Fruit fly (Drosophila melanogaster) whole organism, embryonic: Measurements from ENCODE around the gene CG15890.

Source experiments
- Aef1 ChIP-seq: fragments of 200-800 bp; sonication (Bioruptor generic); IDR thresholded peaks from 3 replicates; pipeline ENCODE4 v1.3.6; 2022; ENCODE audit warnings: missing biosample characterization, missing genetic modification characterization
- Antp ChIP-seq: fragments of 200-800 bp; sonication (Bioruptor generic); optimal IDR thresholded peaks from 3 replicates; lab custom pipeline; 2016; ENCODE audit warnings: missing biosample characterization, missing genetic modification characterization
- BtbVII ChIP-seq: fragments of 200-800 bp; sonication (Bioruptor generic); optimal IDR thresholded peaks from 3 replicates; lab custom pipeline; 2017; ENCODE audit warnings: missing biosample characterization, mild to moderate bottlenecking, missing genetic modification characterization
- CG10959 ChIP-seq: fragments of 200-800 bp; sonication (Bioruptor generic); IDR thresholded peaks from 2 replicates; pipeline ENCODE4 v1.3.6; 2022; ENCODE audit warnings: missing biosample characterization, missing genetic modification characterization
- CG12155 ChIP-seq: fragments of 200-800 bp; sonication (Bioruptor generic); optimal IDR thresholded peaks from 3 replicates; lab custom pipeline; 2016; ENCODE audit warnings: missing biosample characterization, missing genetic modification characterization
- CG1233 ChIP-seq: fragments of 200-800 bp; sonication (Bioruptor generic); optimal IDR thresholded peaks from 4 replicates; lab custom pipeline; 2018; ENCODE audit warnings: missing biosample characterization, mild to moderate bottlenecking, missing genetic modification characterization
- CG12391 ChIP-seq: fragments of 200-800 bp; sonication (Bioruptor generic); optimal IDR thresholded peaks from 3 replicates; lab custom pipeline; 2018; ENCODE audit warnings: missing biosample characterization, mild to moderate bottlenecking, missing genetic modification characterization, moderate library complexity
- CG13296 ChIP-seq: fragments of 200-800 bp; sonication (Bioruptor generic); optimal IDR thresholded peaks from 3 replicates; lab custom pipeline; 2018; ENCODE audit warnings: missing biosample characterization, mild to moderate bottlenecking, missing genetic modification characterization
- CG14050 ChIP-seq: fragments of 200-800 bp; sonication (Bioruptor generic); IDR thresholded peaks from 3 replicates; pipeline ENCODE4 v1.3.6; 2022; ENCODE audit warnings: missing biosample characterization, missing genetic modification characterization
- CG14710 ChIP-seq: fragments of 200-800 bp; sonication (Bioruptor generic); optimal IDR thresholded peaks from 3 replicates; lab custom pipeline; 2019; ENCODE audit warnings: missing biosample characterization, mild to moderate bottlenecking, missing genetic modification characterization, moderate library complexity
- CG15269 ChIP-seq: fragments of 200-800 bp; sonication (Bioruptor generic); optimal IDR thresholded peaks from 2 replicates; lab custom pipeline; 2018; ENCODE audit warnings: missing biosample characterization, mild to moderate bottlenecking, missing genetic modification characterization, moderate library complexity
- CG1529 ChIP-seq: fragments of 200-800 bp; sonication (Bioruptor generic); optimal IDR thresholded peaks from 3 replicates; lab custom pipeline; 2018; ENCODE audit warnings: missing biosample characterization, missing genetic modification characterization
- CG15601 ChIP-seq: fragments of 200-800 bp; sonication (Bioruptor generic); optimal IDR thresholded peaks from 3 replicates; lab custom pipeline; 2019; ENCODE audit warnings: missing biosample characterization, mild to moderate bottlenecking, missing genetic modification characterization, moderate library complexity
- CG2116 ChIP-seq: fragments of 200-800 bp; sonication (Bioruptor generic); optimal IDR thresholded peaks from 3 replicates; lab custom pipeline; 2018; ENCODE audit warnings: missing biosample characterization, mild to moderate bottlenecking, missing genetic modification characterization
- CG2120 ChIP-seq: fragments of 200-800 bp; sonication (Bioruptor generic); optimal IDR thresholded peaks from 3 replicates; lab custom pipeline; 2016; ENCODE audit warnings: missing biosample characterization, missing genetic modification characterization
- CG2202 ChIP-seq: fragments of 200-800 bp; sonication (Bioruptor generic); optimal IDR thresholded peaks from 2 replicates; lab custom pipeline; 2018; ENCODE audit warnings: missing biosample characterization, mild to moderate bottlenecking, missing genetic modification characterization
- CG7372 ChIP-seq: fragments of 200-800 bp; sonication (Bioruptor generic); IDR thresholded peaks from 2 replicates; pipeline ENCODE4 v1.3.6; 2022; ENCODE audit warnings: missing biosample characterization, missing genetic modification characterization
- CG7928 ChIP-seq: fragments of 200-800 bp; sonication (Bioruptor generic); optimal IDR thresholded peaks from 2 replicates; lab custom pipeline; 2017; ENCODE audit warnings: missing biosample characterization, mild to moderate bottlenecking, missing genetic modification characterization
- CG8388 ChIP-seq: fragments of 200-800 bp; sonication (Bioruptor generic); optimal IDR thresholded peaks from 2 replicates; lab custom pipeline; 2019; ENCODE audit warnings: missing biosample characterization, mild to moderate bottlenecking, missing genetic modification characterization, moderate library complexity
- CTCF ChIP-seq: fragments of 200-800 bp; sonication (Bioruptor generic); optimal IDR thresholded peaks from 2 replicates; lab custom pipeline; 2017; ENCODE audit warnings: missing biosample characterization, mild to moderate bottlenecking, missing genetic modification characterization, moderate library complexity
- D19A ChIP-seq: fragments of 200-800 bp; optimal IDR thresholded peaks from 3 replicates; lab custom pipeline; 2019; ENCODE audit warnings: missing biosample characterization, mild to moderate bottlenecking, missing genetic modification characterization, moderate library complexity
- HLH54F ChIP-seq: fragments of 200-800 bp; sonication (Bioruptor generic); optimal IDR thresholded peaks from 3 replicates; lab custom pipeline; 2016; ENCODE audit warnings: missing biosample characterization, missing genetic modification characterization
- HmgD ChIP-seq: fragments of 200-800 bp; sonication (Bioruptor generic); optimal IDR thresholded peaks from 3 replicates; lab custom pipeline; 2016; ENCODE audit warnings: missing biosample characterization, missing genetic modification characterization
- Hr3 ChIP-seq: fragments of 200-800 bp; sonication (Bioruptor generic); optimal IDR thresholded peaks from 3 replicates; lab custom pipeline; 2016; ENCODE audit warnings: missing biosample characterization, missing genetic modification characterization
- Hr39 ChIP-seq: fragments of >200 bp; optimal IDR thresholded peaks from 2 replicates; lab custom pipeline; 2017
- Hr78 ChIP-seq, 2 experiments: fragments of 200-800 bp in 1 of 2; fragments of >200 bp in 1 of 2; sonication (Bioruptor generic) in 1 of 2; optimal IDR thresholded peaks; 2 replicates each; lab custom pipeline; 2017 to 2019; ENCODE audit warnings: missing biosample characterization in 2 of 2, missing genetic modification characterization in 2 of 2, mild to moderate bottlenecking in 1 of 2, moderate library complexity in 1 of 2
- Jarid2 ChIP-seq: fragments of 200-800 bp; sonication (Bioruptor generic); optimal IDR thresholded peaks from 3 replicates; lab custom pipeline; 2017; ENCODE audit warnings: mild to moderate bottlenecking, missing biosample characterization, missing genetic modification reagents, missing genetic modification characterization
- MBD-R2 ChIP-seq: fragments of 200-800 bp; sonication (Bioruptor generic); IDR thresholded peaks from 2 replicates; pipeline ENCODE4 v1.3.6; 2022; ENCODE audit warnings: missing biosample characterization, missing genetic modification characterization
- Neu2 ChIP-seq: fragments of 200-800 bp; sonication (Bioruptor generic); optimal IDR thresholded peaks from 3 replicates; lab custom pipeline; 2016; ENCODE audit warnings: missing biosample characterization, missing genetic modification characterization, borderline replicate concordance
- Opbp ChIP-seq: fragments of 200-800 bp; sonication (Bioruptor generic); IDR thresholded peaks from 3 replicates; pipeline ENCODE4 v1.3.6; 2022; ENCODE audit warnings: missing biosample characterization, missing genetic modification characterization; ENCODE audit not compliant: partially characterized antibody
- Ravus ChIP-seq: fragments of 200-800 bp; sonication (Bioruptor generic); IDR thresholded peaks from 2 replicates; pipeline ENCODE4 v1.3.6; 2022; ENCODE audit warnings: missing biosample characterization, missing genetic modification characterization
- Spps ChIP-seq: fragments of 200-800 bp; sonication (Bioruptor generic); optimal IDR thresholded peaks from 2 replicates; lab custom pipeline; 2018; ENCODE audit warnings: missing biosample characterization, mild to moderate bottlenecking, missing genetic modification characterization
- Trl ChIP-seq, 3 experiments: fragments of >200 bp in 2 of 3; fragments of 200-800 bp in 1 of 3; sonication (Bioruptor generic) in 1 of 3; optimal IDR thresholded peaks; 2 replicates in 1 of 3; 3 replicates in 2 of 3; lab custom pipeline; 2016 to 2017; ENCODE audit warnings: missing biosample characterization in 1 of 3, missing genetic modification characterization in 1 of 3
- bbx ChIP-seq: fragments of 200-800 bp; sonication (Bioruptor generic); IDR thresholded peaks from 2 replicates; pipeline ENCODE4 v1.3.6; 2022; ENCODE audit warnings: missing biosample characterization, missing genetic modification characterization; ENCODE audit not compliant: partially characterized antibody
- br ChIP-seq: fragments of >200 bp; optimal IDR thresholded peaks from 2 replicates; lab custom pipeline; 2017
- caup ChIP-seq: fragments of 200-800 bp; sonication (Bioruptor generic); optimal IDR thresholded peaks from 3 replicates; lab custom pipeline; 2017; ENCODE audit warnings: missing biosample characterization, mild to moderate bottlenecking, missing genetic modification characterization, moderate library complexity; ENCODE audit not compliant: severe bottlenecking
- ftz-f1 ChIP-seq: fragments of 200-800 bp; sonication (Bioruptor generic); optimal IDR thresholded peaks from 2 replicates; lab custom pipeline; 2016; ENCODE audit warnings: missing biosample characterization, missing genetic modification characterization
- fu2 ChIP-seq: fragments of 200-800 bp; sonication (Bioruptor generic); optimal IDR thresholded peaks from 2 replicates; lab custom pipeline; 2016; ENCODE audit warnings: missing biosample characterization, missing genetic modification characterization
- gt ChIP-seq: fragments of 200-800 bp; sonication (Bioruptor generic); IDR thresholded peaks from 2 replicates; pipeline ENCODE4 v1.3.6; 2022; ENCODE audit warnings: missing biosample characterization, missing genetic modification characterization
- hkb ChIP-seq, 2 experiments: fragments of 200-800 bp in 1 of 2; fragments of >200 bp in 1 of 2; sonication (Bioruptor generic) in 1 of 2; IDR thresholded peaks in 1 of 2; optimal IDR thresholded peaks in 1 of 2; 2 replicates each; pipeline versions ENCODE4 v1.3.6 to Lab custom; 2017 to 2022; ENCODE audit warnings: missing biosample characterization in 1 of 2, missing genetic modification characterization in 1 of 2
- knrl ChIP-seq: fragments of 200-800 bp; sonication (Bioruptor generic); IDR thresholded peaks from 3 replicates; pipeline ENCODE4 v1.3.6; 2022; ENCODE audit warnings: missing biosample characterization, missing genetic modification characterization; ENCODE audit not compliant: partially characterized antibody
- lab ChIP-seq: fragments of 200-800 bp; sonication (Bioruptor generic); optimal IDR thresholded peaks from 3 replicates; lab custom pipeline; 2017; ENCODE audit warnings: missing biosample characterization, missing genetic modification characterization, mild to moderate bottlenecking, moderate library complexity, missing genetic modification reagents
- mam ChIP-seq: fragments of 200-800 bp; sonication (Bioruptor generic); optimal IDR thresholded peaks from 3 replicates; lab custom pipeline; 2016; ENCODE audit warnings: missing biosample characterization, missing genetic modification characterization
- onecut ChIP-seq: fragments of 200-800 bp; sonication (Bioruptor generic); IDR thresholded peaks from 2 replicates; pipeline ENCODE4 v1.3.6; 2022; ENCODE audit warnings: missing biosample characterization, missing genetic modification characterization
- pnt ChIP-seq: fragments of 200-800 bp; sonication (Bioruptor generic); optimal IDR thresholded peaks from 3 replicates; lab custom pipeline; 2016; ENCODE audit warnings: missing biosample characterization, missing genetic modification characterization
- tin ChIP-seq: fragments of 200-800 bp; sonication (Bioruptor generic); optimal IDR thresholded peaks from 3 replicates; lab custom pipeline; 2016; ENCODE audit warnings: missing biosample characterization, missing genetic modification characterization
- tio ChIP-seq: fragments of 200-800 bp; sonication (Bioruptor generic); optimal IDR thresholded peaks from 2 replicates; lab custom pipeline; 2017; ENCODE audit warnings: missing biosample characterization, missing genetic modification characterization, inconsistent platforms
- trh ChIP-seq: fragments of 200-800 bp; sonication (Bioruptor generic); optimal IDR thresholded peaks from 2 replicates; lab custom pipeline; 2016; ENCODE audit warnings: missing biosample characterization, missing genetic modification characterization
- ttk ChIP-seq: fragments of 200-800 bp; sonication (Bioruptor generic); IDR thresholded peaks from 2 replicates; pipeline ENCODE4 v2.1.2; 2022; ENCODE audit warnings: missing biosample characterization, missing genetic modification characterization
- zen ChIP-seq: fragments of 200-800 bp; sonication (Bioruptor generic); optimal IDR thresholded peaks from 3 replicates; lab custom pipeline; 2018; ENCODE audit warnings: missing biosample characterization, mild to moderate bottlenecking, missing genetic modification characterization, moderate library complexity

Gene CG15890

DNA sequence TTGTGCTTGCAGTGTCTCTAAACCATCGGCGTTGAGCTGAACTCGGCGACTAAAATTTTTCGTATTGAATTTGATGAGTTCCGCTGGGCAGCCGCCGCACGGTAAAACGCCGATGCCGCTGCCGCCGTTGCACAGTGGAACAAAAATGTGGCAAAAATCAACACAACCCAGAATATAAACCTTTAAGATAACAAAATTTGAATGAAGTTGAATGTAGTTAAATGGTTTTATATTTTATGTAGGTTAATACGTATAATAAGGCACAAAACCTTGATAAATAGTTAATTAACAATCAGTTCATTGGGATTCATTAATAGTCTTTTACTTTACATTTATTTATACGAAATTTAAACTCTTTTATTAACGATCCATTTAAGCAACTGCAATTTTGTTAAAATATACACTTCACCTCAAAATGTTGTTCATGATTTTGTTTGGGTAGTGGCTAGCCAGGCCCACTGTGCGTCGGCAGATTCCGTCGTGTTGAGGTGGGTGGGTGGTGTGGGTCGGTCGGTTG, at the start of gene CG15890:
CG15890 (minus strand) TSS at position 51 of the 517 bp plus-strand sequence.
- TF ChIP-seq CG2202 (tag; lab: Kevin White, UChicago), result no peak
- no peak for TF ChIP-seq Hr39
- peak; percentile 35 for TF ChIP-seq tin (GFP tag; lab: Kevin White, UChicago)
- TF ChIP-seq HmgD (GFP tag; lab: Kevin White, UChicago), result no peak
- peak; percentile 4 for TF ChIP-seq CG12155 (GFP tag; lab: Kevin White, UChicago)
- peak; percentile 42 for TF ChIP-seq CG14710 (tag; lab: Kevin White, UChicago)
- TF ChIP-seq HLH54F (GFP tag; lab: Kevin White, UChicago), result peak; percentile 21
- peak; percentile 65 for TF ChIP-seq CG8388 (GFP tag; lab: Kevin White, UChicago)
- peak; percentile 72 for TF ChIP-seq lab (GFP tag; lab: Kevin White, UChicago)
- TF ChIP-seq trh (GFP tag; lab: Kevin White, UChicago), result no peak
- TF ChIP-seq tio (GFP tag; lab: Kevin White, UChicago), result peak; percentile 39
- TF ChIP-seq br (lab: Kevin White, UChicago), result no peak
- peak; percentile 17 for TF ChIP-seq CTCF (GFP tag; lab: Kevin White, UChicago)
- TF ChIP-seq pnt (GFP tag; lab: Kevin White, UChicago), result peak; percentile 9
- no peak for TF ChIP-seq bbx (GFP tag; lab: Robert Waterston, UW)
- no peak for TF ChIP-seq Hr78 (GFP tag; optimal IDR thresholded peaks at IDR 0.05; lab: Kevin White, UChicago)
- TF ChIP-seq Opbp (GFP tag; lab: Robert Waterston, UW), result no peak
- TF ChIP-seq Jarid2 (GFP tag; lab: Kevin White, UChicago), result peak; percentile 11
- TF ChIP-seq CG14050 (GFP tag; lab: Robert Waterston, UW), result no peak
- TF ChIP-seq MBD-R2 (GFP tag; lab: Robert Waterston, UW), result no peak
- peak; percentile 73 for TF ChIP-seq CG15269 (tag; lab: Kevin White, UChicago)
- TF ChIP-seq Spps (tag; lab: Kevin White, UChicago), result peak; percentile 2
- TF ChIP-seq CG15601 (tag; lab: Kevin White, UChicago), result peak; percentile 14
- peak; percentile 50 for TF ChIP-seq Hr3
- peak; percentile 42; the same call in 1 of the 2 replicates for TF ChIP-seq ttk
- peak; percentile 68 for TF ChIP-seq CG12391
- no peak for TF ChIP-seq ftz-f1 (GFP tag; lab: Kevin White, UChicago)
- TF ChIP-seq CG2116 (GFP tag; lab: Kevin White, UChicago), result peak; percentile 0
- peak; percentile 45 for TF ChIP-seq caup (GFP tag; lab: Kevin White, UChicago)
- no peak for TF ChIP-seq Neu2 (GFP tag; lab: Kevin White, UChicago)
- TF ChIP-seq BtbVII (GFP tag; lab: Kevin White, UChicago), result peak; percentile 64
- peak; percentile 43 for TF ChIP-seq CG13296 (GFP tag; lab: Kevin White, UChicago)
- peak; percentile 60 for TF ChIP-seq D19A
- TF ChIP-seq CG2120 (GFP tag; lab: Kevin White, UChicago), result peak; percentile 51
- TF ChIP-seq CG7372 (GFP tag; lab: Robert Waterston, UW), result peak; percentile 18; the same call in 1 of the 2 replicates
- TF ChIP-seq Aef1, result no peak
- peak; percentile 48 for TF ChIP-seq zen (tag; lab: Kevin White, UChicago)
- no peak for TF ChIP-seq mam (GFP tag; lab: Kevin White, UChicago)
- TF ChIP-seq CG10959 (GFP tag; lab: Robert Waterston, UW), result no peak
- TF ChIP-seq fu2 (GFP tag; lab: Kevin White, UChicago), result peak; percentile 28
- peak; percentile 59 for TF ChIP-seq CG1529 (GFP tag; lab: Kevin White, UChicago)
- 0 out of 2 replicates have a peak, but pooled peaks have one; percentile 11 for TF ChIP-seq onecut
- TF ChIP-seq CG7928 (GFP tag; lab: Kevin White, UChicago), result no peak
- no peak for TF ChIP-seq gt (GFP tag; lab: Robert Waterston, UW)
- peak; percentile 21 for TF ChIP-seq CG1233 (GFP tag; lab: Kevin White, UChicago)
- no peak for TF ChIP-seq hkb (optimal IDR thresholded peaks at IDR 0.05; lab: Kevin White, UChicago)
- TF ChIP-seq hkb (GFP tag; IDR thresholded peaks at IDR 0.05; lab: Robert Waterston, UW), result peak; percentile 54
- no peak for TF ChIP-seq Antp
- no peak for TF ChIP-seq knrl (GFP tag; lab: Robert Waterston, UW)
- TF ChIP-seq Ravus (GFP tag; lab: Robert Waterston, UW), result no peak
- TF ChIP-seq Trl (optimal IDR thresholded peaks at IDR 0.05; lab: Kevin White, UChicago), result no peak
- TF ChIP-seq Trl (GFP tag; optimal IDR thresholded peaks at IDR 0.05; lab: Kevin White, UChicago), result no peak
